Worm (Caenorhabditis elegans): ENCODE measurements around the gene twk-16.

Gene twk-16

ce11 chrX:3054394-3054793, 26.5 kb upstream of the twk-16 start (continued):
- TF ChIP-seq madf-9 (GFP tag; conservative IDR thresholded peaks at IDR 0.05) (no peak), Y75B8A.6 (GFP tag; IDR thresholded peaks at IDR 0.05) (no peak), ceh-20 (GFP tag; IDR thresholded peaks at IDR 0.05) (peak; percentile 62; the same call in 1 of the 2 replicates), dmd-6 (GFP tag; IDR thresholded peaks at IDR 0.05) (peak; percentile 39), lin-1 (GFP tag; IDR thresholded peaks at IDR 0.05) (no peak), snpc-4 (tag; optimal IDR thresholded peaks at IDR 0.05) (no peak)

DNA sequence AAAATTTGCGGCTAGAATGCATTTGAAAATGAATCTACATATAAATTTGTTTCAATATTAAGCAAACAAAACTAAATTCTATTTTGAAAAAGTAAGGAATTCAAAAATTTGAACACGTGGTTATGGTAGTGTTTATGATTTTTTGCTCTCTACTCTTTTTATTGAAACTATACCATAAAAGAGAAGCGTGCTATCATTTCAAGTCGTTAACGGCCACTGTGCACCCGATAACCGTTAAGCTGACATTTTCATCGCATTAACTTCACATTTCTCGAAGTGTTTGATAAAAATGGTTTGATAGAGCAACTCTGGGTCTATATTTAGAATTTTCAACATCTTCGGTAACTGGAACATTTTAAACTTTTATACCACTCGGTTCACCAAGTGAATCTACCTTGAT, 26.1 kb upstream of the twk-16 start, which contains the start of gene twk-26:
TSS of gene twk-26 (minus strand) at position 23 of the 400 bp plus-strand sequence.
- TF ChIP-seq daf-16 (GFP tag; optimal IDR thresholded peaks at IDR 0.05) = no peak
- TF ChIP-seq daf-16 (tag; optimal IDR thresholded peaks at IDR 0.05) = peak; percentile 69
- TF ChIP-seq nhr-48 (tag; optimal IDR thresholded peaks at IDR 0.05) = peak; percentile 16
- TF ChIP-seq tag-97 (GFP tag; IDR thresholded peaks at IDR 0.05) = no peak
- peak; percentile 83 for TF ChIP-seq pqm-1 (tag; optimal IDR thresholded peaks at IDR 0.05)
- peak; percentile 47 for TF ChIP-seq hlh-11 (tag; optimal IDR thresholded peaks at IDR 0.05)
- peak; percentile 17 for TF ChIP-seq dve-1 (tag; optimal IDR thresholded peaks at IDR 0.05; ENCODE audit: insufficient read depth)
- TF ChIP-seq nhr-28 (tag; optimal IDR thresholded peaks at IDR 0.05) = peak; percentile 22
- 0 out of 2 replicates have a peak, but pooled peaks have one; percentile 5 for TF ChIP-seq php-3 (GFP tag; IDR thresholded peaks at IDR 0.05)
- peak; percentile 25 for TF ChIP-seq mxl-3 (GFP tag; optimal IDR thresholded peaks at IDR 0.05)
- no peak for TF ChIP-seq skn-1 (tag; optimal IDR thresholded peaks at IDR 0.05)
- TF ChIP-seq dmd-6 (GFP tag; IDR thresholded peaks at IDR 0.05) = peak; percentile 39
- TF ChIP-seq nhr-41 (GFP tag; IDR thresholded peaks at IDR 0.05) = no peak
- no peak for TF ChIP-seq F26F4.8 (GFP tag; conservative IDR thresholded peaks at IDR 0.05)
- no peak for TF ChIP-seq lin-15B (tag; optimal IDR thresholded peaks at IDR 0.05)
- no peak for TF ChIP-seq nhr-77 (tag; optimal IDR thresholded peaks at IDR 0.05)
- no peak for TF ChIP-seq ztf-7 (tag; optimal IDR thresholded peaks at IDR 0.05)
- peak; percentile 29 for TF ChIP-seq aha-1 (tag)
- no peak for TF ChIP-seq lsy-2 (tag; optimal IDR thresholded peaks at IDR 0.05)
- TF ChIP-seq zfp-3 (GFP tag; conservative IDR thresholded peaks at IDR 0.05) = no peak

- TF ChIP-seq ces-1 (GFP tag; optimal IDR thresholded peaks at IDR 0.05) (no peak), D1046.2 (GFP tag; IDR thresholded peaks at IDR 0.05) (no peak), fkh-10 (GFP tag; optimal IDR thresholded peaks at IDR 0.05) (no peak), arid-1 (GFP tag; conservative IDR thresholded peaks at IDR 0.05) (no peak), nhr-41 (GFP tag; IDR thresholded peaks at IDR 0.05) (no peak), snpc-4 (tag; optimal IDR thresholded peaks at IDR 0.05) (no peak), ceh-44 (GFP tag; IDR thresholded peaks at IDR 0.05) (no peak), unc-130 (GFP tag; optimal IDR thresholded peaks at IDR 0.05) (no peak), ctbp-1 (GFP tag; IDR thresholded peaks at IDR 0.05) (no peak), dmd-9 (GFP tag; IDR thresholded peaks at IDR 0.05) (no peak), fos-1 (tag; optimal IDR thresholded peaks at IDR 0.05) (no peak), ZK337.2 (GFP tag; IDR thresholded peaks at IDR 0.05) (no peak), ceh-28 (tag; optimal IDR thresholded peaks at IDR 0.05) (no peak), ceh-62 (tag; optimal IDR thresholded peaks at IDR 0.05) (no peak)
Measured at ce11 chrX:3056098-3056497, 24.8 kb upstream of the twk-16 start.

DNA sequence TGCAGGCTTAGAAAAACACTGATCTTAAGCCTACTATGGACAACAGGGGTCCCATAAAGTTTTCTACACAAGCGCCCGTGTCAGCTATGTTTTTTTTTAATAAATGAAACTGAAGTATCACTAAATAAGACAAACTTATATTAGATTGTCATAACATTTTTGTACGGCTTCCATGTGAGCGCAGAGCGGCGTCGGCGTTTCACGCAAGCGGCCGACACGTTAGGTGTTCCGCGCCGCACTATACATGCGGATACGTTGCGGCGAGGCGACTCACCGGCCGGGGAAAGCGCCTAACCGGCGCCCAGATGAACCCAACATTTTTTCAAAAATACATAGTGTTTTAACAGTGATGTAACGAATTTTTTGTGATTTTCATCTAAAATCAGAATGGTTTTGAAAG, 23.3 kb upstream of the twk-16 start:
- 0 out of 2 replicates have a peak, but pooled peaks have one; percentile 25 for TF ChIP-seq snpc-1.2 (GFP tag; IDR thresholded peaks at IDR 0.05)
- no peak for TF ChIP-seq zip-2 (tag; optimal IDR thresholded peaks at IDR 0.05)
- TF ChIP-seq ceh-62 (tag; optimal IDR thresholded peaks at IDR 0.05) = no peak
- no peak for TF ChIP-seq nhr-76 (tag; optimal IDR thresholded peaks at IDR 0.05)
- TF ChIP-seq set-16 (GFP tag; IDR thresholded peaks at IDR 0.05) = peak; percentile 46; the same call in 1 of the 2 replicates
- TF ChIP-seq mxl-3 (GFP tag; optimal IDR thresholded peaks at IDR 0.05) = no peak
- no peak for TF ChIP-seq mdt-29 (GFP tag; IDR thresholded peaks at IDR 0.05)
